Fruit fly (Drosophila melanogaster) whole organism, embryonic: Measurements from ENCODE around the gene CG42324.

Source experiments
- CG10462 ChIP-seq: fragments of 200-800 bp; sonication (Bioruptor generic); optimal IDR thresholded peaks from 2 replicates; lab custom pipeline; 2016; ENCODE audit warnings: missing biosample characterization, missing genetic modification characterization
- CG10959 ChIP-seq: fragments of 200-800 bp; sonication (Bioruptor generic); IDR thresholded peaks from 2 replicates; pipeline ENCODE4 v1.3.6; 2022; ENCODE audit warnings: missing biosample characterization, missing genetic modification characterization
- CG32772 ChIP-seq: fragments of 200-800 bp; sonication (Bioruptor generic); IDR thresholded peaks from 2 replicates; pipeline ENCODE4 v1.3.6; 2022; ENCODE audit warnings: missing biosample characterization, missing genetic modification characterization
- CG3281 ChIP-seq: fragments of 200-800 bp; sonication (Bioruptor generic); optimal IDR thresholded peaks from 3 replicates; lab custom pipeline; 2017; ENCODE audit warnings: missing biosample characterization, mild to moderate bottlenecking, missing genetic modification characterization
- CG8089 ChIP-seq: fragments of 200-800 bp; sonication (Bioruptor generic); optimal IDR thresholded peaks from 3 replicates; lab custom pipeline; 2016; ENCODE audit warnings: missing biosample characterization, missing genetic modification characterization
- CG8478 ChIP-seq: fragments of >200 bp; optimal IDR thresholded peaks from 2 replicates; lab custom pipeline; 2018
- HLHmδ ChIP-seq: fragments of 200-800 bp; sonication (Bioruptor generic); optimal IDR thresholded peaks from 2 replicates; lab custom pipeline; 2018; ENCODE audit warnings: missing biosample characterization, mild to moderate bottlenecking, missing genetic modification characterization, moderate library complexity
- Sin3A ChIP-seq: fragments of >200 bp; optimal IDR thresholded peaks from 2 replicates; lab custom pipeline; 2018
- Sox102F ChIP-seq: fragments of 200-800 bp; sonication (Bioruptor generic); optimal IDR thresholded peaks from 2 replicates; lab custom pipeline; 2018; ENCODE audit warnings: missing biosample characterization, mild to moderate bottlenecking, missing genetic modification characterization, moderate library complexity
- en ChIP-seq: fragments of 200-800 bp; sonication (Bioruptor generic); optimal IDR thresholded peaks from 2 replicates; lab custom pipeline; 2016; ENCODE audit warnings: missing biosample characterization, missing genetic modification characterization
- hkb ChIP-seq, 2 experiments: fragments of 200-800 bp in 1 of 2; fragments of >200 bp in 1 of 2; sonication (Bioruptor generic) in 1 of 2; IDR thresholded peaks in 1 of 2; optimal IDR thresholded peaks in 1 of 2; 2 replicates each; pipeline versions ENCODE4 v1.3.6 to Lab custom; 2017 to 2022; ENCODE audit warnings: missing biosample characterization in 1 of 2, missing genetic modification characterization in 1 of 2
- zen2 ChIP-seq: fragments of 200-800 bp; sonication (Bioruptor generic); IDR thresholded peaks from 3 replicates; pipeline ENCODE4 v1.3.6; 2022; ENCODE audit warnings: missing biosample characterization, missing genetic modification characterization; ENCODE audit not compliant: partially characterized antibody

DNA sequence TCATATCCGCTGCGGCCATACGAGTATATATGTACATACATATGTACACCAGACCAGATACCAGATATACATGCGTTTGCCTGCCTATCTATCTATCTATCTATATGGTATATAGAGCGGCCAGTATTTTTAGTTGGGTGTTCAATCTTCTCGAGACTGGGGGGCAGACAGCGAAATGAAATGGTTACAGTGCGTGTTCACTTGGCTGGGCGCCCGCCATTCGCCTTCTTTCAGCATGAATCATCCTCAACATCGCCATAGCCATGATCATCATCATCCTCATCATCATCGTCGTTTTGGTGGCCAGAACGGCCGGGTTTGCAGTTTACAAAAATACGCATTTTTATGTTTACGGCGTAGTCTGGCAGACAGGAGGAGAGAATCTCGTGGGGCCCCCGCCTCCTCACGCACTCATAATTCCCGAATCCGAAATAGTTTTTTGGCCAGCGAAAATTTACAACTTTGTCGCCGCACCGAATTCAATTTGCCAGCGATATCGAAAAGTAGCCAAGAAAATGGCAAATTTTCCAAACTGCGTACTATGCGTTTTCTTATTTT lies 16.2 kb upstream of the CG42324 start:
- TF ChIP-seq CG10462 (GFP tag; lab: Kevin White, UChicago) (no peak), CG3281 (no peak), CG32772 (GFP tag; lab: Robert Waterston, UW) (no peak), zen2 (GFP tag; lab: Robert Waterston, UW) (no peak), en (GFP tag; lab: Kevin White, UChicago) (no peak), Sin3A (lab: Kevin White, UChicago) (no peak), CG8478 (no peak), CG10959 (GFP tag; lab: Robert Waterston, UW) (no peak), CG8089 (GFP tag; lab: Kevin White, UChicago) (no peak), hkb (optimal IDR thresholded peaks at IDR 0.05; lab: Kevin White, UChicago) (no peak), hkb (GFP tag; IDR thresholded peaks at IDR 0.05; lab: Robert Waterston, UW) (no peak), Sox102F (GFP tag; lab: Kevin White, UChicago) (no peak), HLHmδ (GFP tag; lab: Kevin White, UChicago) (no peak)
